Fruit fly (Drosophila melanogaster) whole organism, embryonic: ENCODE data around the gene CG6168.

Source experiments
- CG13894 ChIP-seq: fragments of 200-800 bp; sonication (Bioruptor generic); optimal IDR thresholded peaks from 3 replicates; lab custom pipeline; 2018; ENCODE audit warnings: missing biosample characterization, mild to moderate bottlenecking, missing genetic modification characterization, moderate library complexity
- CG15479 ChIP-seq: fragments of 200-800 bp; sonication (Bioruptor generic); optimal IDR thresholded peaks from 3 replicates; lab custom pipeline; 2019; ENCODE audit warnings: missing biosample characterization, mild to moderate bottlenecking, missing genetic modification characterization, moderate library complexity
- CG15696 ChIP-seq: fragments of 200-800 bp; sonication (Bioruptor generic); optimal IDR thresholded peaks from 2 replicates; lab custom pipeline; 2019; ENCODE audit warnings: missing biosample characterization, mild to moderate bottlenecking, missing genetic modification characterization, moderate library complexity
- CG16813 ChIP-seq: fragments of 200-800 bp; sonication (Bioruptor generic); IDR thresholded peaks from 3 replicates; pipeline ENCODE4 v1.3.6; 2022; ENCODE audit warnings: missing biosample characterization, missing genetic modification characterization; ENCODE audit not compliant: partially characterized antibody
- CG2199 ChIP-seq: fragments of 200-800 bp; sonication (Bioruptor generic); IDR thresholded peaks from 3 replicates; pipeline ENCODE4 v1.3.6; 2022; ENCODE audit warnings: missing biosample characterization, missing genetic modification characterization
- CG2712 ChIP-seq: fragments of 200-800 bp; optimal IDR thresholded peaks from 3 replicates; lab custom pipeline; 2019; ENCODE audit warnings: missing biosample characterization, mild to moderate bottlenecking, missing genetic modification characterization, moderate library complexity
- CG32532 ChIP-seq: fragments of 200-800 bp; sonication (Bioruptor generic); IDR thresholded peaks from 2 replicates; pipeline ENCODE4 v1.3.6; 2022; ENCODE audit warnings: missing biosample characterization, missing genetic modification characterization
- CG33557 ChIP-seq: fragments of 200-800 bp; sonication (Bioruptor generic); optimal IDR thresholded peaks from 2 replicates; lab custom pipeline; 2019; ENCODE audit warnings: missing biosample characterization, mild to moderate bottlenecking, missing genetic modification characterization, moderate library complexity
- CG3726 ChIP-seq: fragments of 200-800 bp; sonication (Bioruptor generic); IDR thresholded peaks from 3 replicates; pipeline ENCODE4, ENCODE4 v1.3.6; 2022; ENCODE audit warnings: missing biosample characterization, missing genetic modification characterization
- CG5180 ChIP-seq: fragments of 200-800 bp; sonication (Bioruptor generic); optimal IDR thresholded peaks from 3 replicates; lab custom pipeline; 2017; ENCODE audit warnings: missing biosample characterization, missing genetic modification characterization, mild to moderate bottlenecking, moderate library complexity, missing genetic modification reagents
- CG6683 ChIP-seq: fragments of 200-800 bp; sonication (Bioruptor generic); optimal IDR thresholded peaks from 2 replicates; lab custom pipeline; 2017; ENCODE audit warnings: missing biosample characterization, mild to moderate bottlenecking, missing genetic modification characterization, missing genetic modification reagents
- CG9932 ChIP-seq: fragments of 200-800 bp; sonication (Bioruptor generic); IDR thresholded peaks from 2 replicates; pipeline ENCODE4 v1.3.6; 2022; ENCODE audit warnings: missing biosample characterization, missing genetic modification characterization
- D ChIP-seq, 2 experiments: fragments of 200-800 bp in 1 of 2; fragments of >200 bp in 1 of 2; sonication (Bioruptor generic) in 1 of 2; optimal IDR thresholded peaks; 2 replicates in 1 of 2; 3 replicates in 1 of 2; lab custom pipeline; 2017; ENCODE audit warnings: mild to moderate bottlenecking in 1 of 2, missing biosample characterization in 1 of 2, missing genetic modification characterization in 1 of 2, missing genetic modification reagents in 1 of 2
- E2f1 ChIP-seq: fragments of 200-800 bp; sonication (Bioruptor generic); IDR thresholded peaks from 2 replicates; pipeline ENCODE4 v1.3.6; 2022; ENCODE audit warnings: missing biosample characterization, missing genetic modification characterization
- ERR ChIP-seq: fragments of 200-800 bp; sonication (Bioruptor generic); optimal IDR thresholded peaks from 2 replicates; lab custom pipeline; 2016; ENCODE audit warnings: missing biosample characterization, missing genetic modification characterization
- Kr ChIP-seq: fragments of 200-800 bp; sonication (Bioruptor generic); optimal IDR thresholded peaks from 2 replicates; lab custom pipeline; 2017; ENCODE audit warnings: missing biosample characterization, mild to moderate bottlenecking, missing genetic modification characterization
- Med ChIP-seq: fragments of 200-800 bp; sonication (Bioruptor generic); peaks from one replicate; lab custom pipeline; 2016; ENCODE audit warnings: missing biosample characterization, missing genetic modification characterization, mild to moderate bottlenecking, inconsistent platforms, moderate library complexity
- Scr ChIP-seq: fragments of 200-800 bp; sonication (Bioruptor generic); IDR thresholded peaks from 2 replicates; pipeline ENCODE4 v1.3.6; 2022; ENCODE audit warnings: missing biosample characterization, missing genetic modification characterization; ENCODE audit not compliant: partially characterized antibody
- Sry-β ChIP-seq: fragments of 200-800 bp; sonication (Bioruptor generic); optimal IDR thresholded peaks from 2 replicates; lab custom pipeline; 2018; ENCODE audit warnings: missing biosample characterization, mild to moderate bottlenecking, missing genetic modification characterization, moderate library complexity
- Xrp1 ChIP-seq: fragments of 200-800 bp; sonication (Bioruptor generic); IDR thresholded peaks from 2 replicates; pipeline ENCODE4 v1.3.6; 2022; ENCODE audit warnings: missing biosample characterization, missing genetic modification characterization
- cad ChIP-seq: fragments of >200 bp; optimal IDR thresholded peaks from 2 replicates; lab custom pipeline; 2017; ENCODE audit warnings: missing biosample characterization, missing genetic modification characterization
- caup ChIP-seq: fragments of 200-800 bp; sonication (Bioruptor generic); optimal IDR thresholded peaks from 3 replicates; lab custom pipeline; 2017; ENCODE audit warnings: missing biosample characterization, mild to moderate bottlenecking, missing genetic modification characterization, moderate library complexity; ENCODE audit not compliant: severe bottlenecking
- chif ChIP-seq, 2 experiments: fragments of 200-800 bp; sonication (Bioruptor generic); optimal IDR thresholded peaks; 3 replicates each; lab custom pipeline; 2016; ENCODE audit warnings: missing biosample characterization in 2 of 2, missing genetic modification characterization in 2 of 2
- dmrt11E ChIP-seq: fragments of 200-800 bp; sonication (Bioruptor generic); optimal IDR thresholded peaks from 3 replicates; lab custom pipeline; 2018; ENCODE audit warnings: missing biosample characterization, mild to moderate bottlenecking, missing genetic modification characterization, moderate library complexity
- dpn ChIP-seq, 2 experiments: fragments of 200-800 bp; sonication (Bioruptor generic); optimal IDR thresholded peaks; 3 replicates each; lab custom pipeline; 2016; ENCODE audit warnings: missing biosample characterization in 2 of 2, missing genetic modification characterization in 2 of 2
- dysf ChIP-seq: fragments of 200-800 bp; sonication (Bioruptor generic); IDR thresholded peaks from 3 replicates; pipeline ENCODE4 v1.3.6; 2022; ENCODE audit warnings: missing biosample characterization, missing genetic modification characterization
- en ChIP-seq: fragments of 200-800 bp; sonication (Bioruptor generic); optimal IDR thresholded peaks from 2 replicates; lab custom pipeline; 2016; ENCODE audit warnings: missing biosample characterization, missing genetic modification characterization
- grn ChIP-seq: fragments of 200-800 bp; sonication (Bioruptor generic); optimal IDR thresholded peaks from 3 replicates; lab custom pipeline; 2017; ENCODE audit warnings: missing biosample characterization, missing genetic modification characterization
- h ChIP-seq: fragments of >200 bp; optimal IDR thresholded peaks from 2 replicates; lab custom pipeline; 2017
- kay ChIP-seq: fragments of 200-800 bp; sonication (Bioruptor generic); optimal IDR thresholded peaks from 2 replicates; lab custom pipeline; 2016; ENCODE audit warnings: missing biosample characterization, missing genetic modification characterization
- kni ChIP-seq: fragments of 200-800 bp; sonication (Bioruptor generic); optimal IDR thresholded peaks from 3 replicates; lab custom pipeline; 2017; ENCODE audit warnings: mild to moderate bottlenecking, missing biosample characterization, missing genetic modification reagents, missing genetic modification characterization
- lola ChIP-seq, 3 experiments: fragments of >200 bp in 2 of 3; fragments of 200-800 bp in 1 of 3; sonication (Bioruptor generic) in 1 of 3; optimal IDR thresholded peaks; 2 replicates each; lab custom pipeline; 2017 to 2019; ENCODE audit warnings: missing biosample characterization in 3 of 3, missing genetic modification characterization in 3 of 3, mild to moderate bottlenecking in 1 of 3, moderate library complexity in 1 of 3
- luna ChIP-seq: fragments of 200-800 bp; sonication (Bioruptor generic); optimal IDR thresholded peaks from 2 replicates; lab custom pipeline; 2016; ENCODE audit warnings: missing biosample characterization, missing genetic modification characterization
- mirr ChIP-seq: fragments of 200-800 bp; sonication (Bioruptor generic); optimal IDR thresholded peaks from 3 replicates; lab custom pipeline; 2018; ENCODE audit warnings: missing biosample characterization, mild to moderate bottlenecking, missing genetic modification characterization
- oc ChIP-seq: fragments of 200-800 bp; sonication (Bioruptor generic); optimal IDR thresholded peaks from 2 replicates; lab custom pipeline; 2018; ENCODE audit warnings: missing biosample characterization, mild to moderate bottlenecking, missing genetic modification characterization, moderate library complexity
- org-1 ChIP-seq: fragments of 200-800 bp; sonication (Bioruptor generic); optimal IDR thresholded peaks from 2 replicates; lab custom pipeline; 2017; ENCODE audit warnings: missing biosample characterization, missing genetic modification characterization
- otp ChIP-seq: fragments of 200-800 bp; sonication (Bioruptor generic); IDR thresholded peaks from 3 replicates; pipeline ENCODE4, ENCODE4 v1.3.6; 2022; ENCODE audit warnings: missing biosample characterization, missing genetic modification characterization
- p53 ChIP-seq: fragments of 200-800 bp; sonication (Bioruptor generic); optimal IDR thresholded peaks from 2 replicates; lab custom pipeline; 2016; ENCODE audit warnings: missing biosample characterization, missing genetic modification characterization
- sens ChIP-seq: fragments of 200-800 bp; sonication (Bioruptor generic); peaks from one replicate; lab custom pipeline; 2016; ENCODE audit warnings: missing biosample characterization, missing genetic modification characterization
- slbo ChIP-seq: fragments of 200-800 bp; sonication (Bioruptor generic); IDR thresholded peaks from 2 replicates; pipeline ENCODE4 v1.3.6; 2022; ENCODE audit warnings: missing biosample characterization, missing genetic modification characterization
- so ChIP-seq: fragments of 200-800 bp; sonication (Bioruptor generic); IDR thresholded peaks from 3 replicates; pipeline ENCODE4 v1.3.6; 2022; ENCODE audit warnings: missing biosample characterization, missing genetic modification characterization
- sqz ChIP-seq: fragments of 200-800 bp; sonication (Bioruptor generic); optimal IDR thresholded peaks from 3 replicates; lab custom pipeline; 2018; ENCODE audit warnings: missing biosample characterization, mild to moderate bottlenecking, missing genetic modification characterization
- tna ChIP-seq: fragments of 200-800 bp; sonication (Bioruptor generic); IDR thresholded peaks from 2 replicates; pipeline ENCODE4 v1.3.6; 2022; ENCODE audit warnings: missing biosample characterization, missing genetic modification characterization; ENCODE audit not compliant: partially characterized antibody
- vvl ChIP-seq: fragments of 200-800 bp; sonication (Bioruptor generic); IDR thresholded peaks from 2 replicates; pipeline ENCODE4 v1.3.6; 2022; ENCODE audit warnings: missing biosample characterization, missing genetic modification characterization

Gene CG6168

DNA sequence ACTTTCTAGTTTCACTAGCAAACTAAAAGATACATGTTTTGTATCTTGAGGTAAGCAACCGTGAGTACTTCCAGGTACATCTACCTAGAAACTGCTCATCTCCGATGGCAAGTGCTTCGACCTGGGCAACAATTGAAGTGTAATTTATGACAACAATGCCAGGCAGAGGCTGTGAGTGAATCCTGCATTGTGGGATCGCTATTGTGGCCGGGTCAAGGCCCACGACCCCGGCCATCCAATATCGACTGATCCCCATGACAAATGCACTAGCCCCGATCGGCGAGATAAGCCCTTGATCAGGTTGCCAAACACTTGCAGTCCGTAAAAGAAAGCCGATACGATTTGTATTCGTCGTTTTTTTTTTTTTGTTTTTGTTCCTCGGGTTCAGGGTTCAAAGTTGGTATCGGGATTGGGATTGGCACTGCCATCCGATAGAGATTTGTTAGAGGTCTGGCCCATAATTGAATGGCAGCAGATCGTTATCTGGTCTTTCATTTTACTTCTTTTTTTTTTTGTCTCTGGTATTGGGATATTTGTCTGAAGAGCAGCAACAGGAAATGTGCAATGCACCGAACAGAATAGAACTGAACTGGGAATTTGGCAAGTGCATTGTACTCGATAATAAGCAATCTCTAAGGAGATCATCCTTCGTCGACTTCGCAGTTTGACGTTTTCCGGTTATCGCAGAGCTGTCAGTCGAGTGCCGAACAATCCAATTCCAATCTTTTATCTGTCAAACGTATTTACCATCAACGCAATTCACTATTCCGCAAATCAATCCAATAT, 23.2 kb upstream of the CG6168 start:
- peak; percentile 57 for TF ChIP-seq Sry-β (GFP tag; lab: Kevin White, UChicago)
- TF ChIP-seq oc (tag; lab: Kevin White, UChicago) = no peak
- peak; percentile 79 for TF ChIP-seq D (optimal IDR thresholded peaks at IDR 0.05; lab: Kevin White, UChicago)
- no peak for TF ChIP-seq D (GFP tag; optimal IDR thresholded peaks at IDR 0.05; lab: Kevin White, UChicago)
- TF ChIP-seq CG15696 (tag; lab: Kevin White, UChicago) = peak; percentile 22
- no peak for TF ChIP-seq en (GFP tag; lab: Kevin White, UChicago)
- TF ChIP-seq kni = peak; percentile 46
- TF ChIP-seq CG3726 (GFP tag; lab: Robert Waterston, UW) = no peak
- peak; percentile 91 for TF ChIP-seq grn (GFP tag; lab: Kevin White, UChicago)
- TF ChIP-seq CG33557 (GFP tag; lab: Kevin White, UChicago) = no peak
- TF ChIP-seq dpn (GFP tag; optimal IDR thresholded peaks at IDR 0.05; lab: Kevin White, UChicago) = no peak
- TF ChIP-seq vvl (GFP tag; lab: Robert Waterston, UW) = no peak
- no peak for TF ChIP-seq E2f1 (GFP tag; lab: Robert Waterston, UW)
- TF ChIP-seq luna = no peak
- TF ChIP-seq CG15479 (GFP tag; lab: Kevin White, UChicago) = peak; percentile 99
- no peak for TF ChIP-seq Scr (GFP tag; lab: Robert Waterston, UW)
- TF ChIP-seq Kr (GFP tag; lab: Kevin White, UChicago) = peak; percentile 4
- TF ChIP-seq sqz (GFP tag; lab: Kevin White, UChicago) = peak; percentile 53
- TF ChIP-seq org-1 (GFP tag; lab: Kevin White, UChicago) = no peak
- TF ChIP-seq slbo (GFP tag; lab: Robert Waterston, UW) = no peak
- TF ChIP-seq CG2712 (tag; lab: Kevin White, UChicago) = peak; percentile 4
- TF ChIP-seq cad (GFP tag; lab: Kevin White, UChicago) = peak; percentile 62
- TF ChIP-seq mirr (GFP tag; lab: Kevin White, UChicago) = no peak
- TF ChIP-seq kay (GFP tag; lab: Kevin White, UChicago) = no peak
- TF ChIP-seq lola (GFP tag; optimal IDR thresholded peaks at IDR 0.05; lab: Kevin White, UChicago) = peak in 1 of 3 experiments; percentile 10

DNA sequence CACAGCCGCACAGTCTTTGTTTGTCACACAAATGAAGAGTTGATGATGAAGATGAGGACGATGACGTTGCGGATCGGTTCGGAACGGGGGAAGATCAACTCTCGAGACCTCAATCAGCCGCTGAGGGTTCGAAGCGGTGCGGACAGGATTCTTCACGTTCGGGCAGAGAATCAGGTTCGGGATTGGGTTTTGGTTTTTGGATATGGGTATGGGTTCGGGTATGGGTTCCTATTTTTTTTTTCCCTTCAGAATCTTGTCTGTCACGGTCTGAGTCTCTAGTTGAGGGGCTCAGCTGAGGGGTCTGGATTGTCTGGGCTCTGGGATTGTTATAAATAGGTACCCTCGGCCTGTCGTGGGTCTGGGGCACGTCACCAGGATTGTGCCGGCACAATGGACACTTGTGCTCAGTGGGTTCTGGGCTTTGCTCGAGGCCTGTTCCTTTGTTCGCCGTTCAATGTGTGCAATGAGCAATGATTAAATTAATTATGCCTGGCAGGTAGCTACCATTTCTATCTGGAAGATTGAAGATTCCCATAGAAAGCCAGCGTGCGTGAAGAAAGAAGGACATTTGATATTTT, 22.2 kb upstream of the CG6168 start:
- 0 out of 3 replicates have a peak, but pooled peaks have one; percentile 28 for TF ChIP-seq otp (GFP tag; lab: Robert Waterston, UW)
- TF ChIP-seq p53 = peak; percentile 93
- TF ChIP-seq Xrp1 = no peak
- TF ChIP-seq CG6683 (GFP tag; lab: Kevin White, UChicago) = no peak
- TF ChIP-seq kni = peak; percentile 73
- TF ChIP-seq D (optimal IDR thresholded peaks at IDR 0.05; lab: Kevin White, UChicago) = peak; percentile 88
- TF ChIP-seq D (GFP tag; optimal IDR thresholded peaks at IDR 0.05; lab: Kevin White, UChicago) = no peak
- peak; percentile 36 for TF ChIP-seq Med (GFP tag; lab: Kevin White, UChicago)
- TF ChIP-seq CG15479 (GFP tag; lab: Kevin White, UChicago) = peak; percentile 4
- TF ChIP-seq tna = no peak
- 0 out of 3 replicates have a peak, but pooled peaks have one; percentile 50 for TF ChIP-seq CG2199
- TF ChIP-seq so (GFP tag; lab: Robert Waterston, UW) = no peak
- TF ChIP-seq sens (GFP tag; lab: Kevin White, UChicago) = peak; percentile 71

DNA sequence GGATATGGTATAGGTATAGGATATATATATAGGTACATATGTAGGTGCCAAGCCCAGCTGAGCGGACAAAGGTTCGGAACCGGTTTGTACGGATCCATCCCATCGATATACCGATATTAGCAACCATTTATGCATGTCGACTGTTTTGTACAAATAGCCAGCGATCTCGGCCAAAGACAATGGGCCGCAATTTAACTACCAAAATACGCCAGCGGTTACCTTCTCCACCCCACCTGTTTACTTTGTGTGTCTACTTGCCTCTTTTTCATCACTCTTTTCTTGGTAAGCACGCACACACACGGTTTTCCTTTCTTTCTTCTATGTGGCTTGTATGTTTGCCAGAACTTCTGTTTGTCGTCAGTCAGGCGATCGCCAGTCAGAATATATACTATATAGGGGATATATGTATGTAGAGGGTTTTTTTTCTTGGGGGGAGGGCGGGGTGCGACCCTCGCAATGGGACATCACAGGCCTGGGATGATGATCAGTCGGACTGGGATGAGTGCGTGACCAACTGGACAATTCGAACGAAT, 21.1 kb upstream of the CG6168 start:
- TF ChIP-seq CG13894 (peak; percentile 7), dysf (0 out of 3 replicates have a peak, but pooled peaks have one; percentile 28), kni (peak; percentile 73), CG9932 (peak; percentile 21; the same call in 1 of the 2 replicates), vvl (GFP tag; lab: Robert Waterston, UW) (peak; percentile 66), h (no peak), caup (GFP tag; lab: Kevin White, UChicago) (peak; percentile 17), CG32532 (GFP tag; lab: Robert Waterston, UW) (0 out of 2 replicates have a peak, but pooled peaks have one; percentile 3), chif (GFP tag; optimal IDR thresholded peaks at IDR 0.05; lab: Kevin White, UChicago) (no peak), ERR (GFP tag; lab: Kevin White, UChicago) (no peak), CG5180 (GFP tag; lab: Kevin White, UChicago) (no peak), dmrt11E (tag; lab: Kevin White, UChicago) (no peak), CG16813 (GFP tag; lab: Robert Waterston, UW) (peak; percentile 46; the same call in 1 of the 3 replicates)
